Worm (Caenorhabditis elegans): ENCODE data around the gene apc-11.

Gene apc-11

DNA sequence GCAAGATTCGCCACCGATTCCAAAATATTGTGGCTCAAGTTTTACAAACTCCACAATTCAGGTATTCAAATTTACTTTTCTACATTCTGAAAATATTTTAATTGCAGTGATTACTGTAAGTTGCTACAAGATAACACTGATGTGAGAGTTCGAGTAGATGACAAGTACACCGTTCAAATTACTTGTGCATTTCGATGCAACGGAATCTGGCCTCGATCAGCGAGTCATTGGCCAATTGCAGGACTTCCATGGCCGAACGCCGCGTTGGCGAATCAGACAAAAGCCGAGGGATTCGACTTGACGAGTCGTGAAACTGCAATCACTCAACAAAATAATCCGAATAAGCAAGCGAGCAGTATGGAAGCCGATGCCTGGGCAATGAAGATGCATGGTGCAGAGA is 7.1 kb upstream of the apc-11 start:
- TF ChIP-seq klf-2 (GFP tag; conservative IDR thresholded peaks at IDR 0.05) (no peak), ztf-23 (GFP tag; IDR thresholded peaks at IDR 0.05) (no peak), cog-1 (tag; optimal IDR thresholded peaks at IDR 0.05) (no peak), ref-1 (GFP tag; conservative IDR thresholded peaks at IDR 0.05) (no peak), ztf-29 (GFP tag; IDR thresholded peaks at IDR 0.05) (no peak), flt-1 (GFP tag; IDR thresholded peaks at IDR 0.05) (no peak), med-1 (GFP tag; optimal IDR thresholded peaks at IDR 0.05; ENCODE audit: insufficient read depth) (no peak), tab-1 (GFP tag; IDR thresholded peaks at IDR 0.05) (no peak), T22C8.4 (GFP tag; IDR thresholded peaks at IDR 0.05) (no peak)

DNA sequence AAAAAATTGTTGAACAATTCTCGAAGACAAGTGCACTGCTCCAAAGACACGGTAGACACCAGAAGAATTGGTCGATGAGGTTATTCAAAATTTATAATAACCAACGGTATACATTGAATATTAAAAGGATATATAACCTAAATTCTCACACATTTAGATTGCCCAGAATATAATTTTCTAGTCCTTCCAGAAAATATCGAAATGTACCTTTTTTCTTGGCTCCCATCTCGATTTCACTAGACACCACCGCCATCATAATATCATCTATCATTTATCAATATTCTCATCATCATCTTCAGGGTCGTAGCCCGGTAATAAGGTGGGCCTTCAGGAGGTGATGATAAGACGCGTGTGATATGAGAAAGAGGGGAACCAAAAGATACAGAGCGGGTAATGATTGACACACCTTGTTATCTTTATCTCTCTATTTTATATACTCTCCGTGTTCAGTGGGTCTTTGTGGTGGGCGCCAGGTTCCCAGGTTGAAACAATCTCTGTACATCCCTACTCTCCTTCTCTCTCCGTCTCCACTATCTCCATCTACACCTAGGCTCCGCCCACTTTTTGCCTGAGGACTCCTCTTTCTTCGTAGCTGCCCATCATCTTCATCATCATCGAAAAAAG is 6.0 kb upstream of the apc-11 start, which contains the start of gene mab-21:
mab-21 (plus strand) TSS at position 615 of the 624 bp plus-strand sequence.
- no peak for TF ChIP-seq tab-1 (GFP tag; IDR thresholded peaks at IDR 0.05)
- no peak for TF ChIP-seq klf-2 (GFP tag; conservative IDR thresholded peaks at IDR 0.05)
- TF ChIP-seq ref-1 (GFP tag; conservative IDR thresholded peaks at IDR 0.05): no peak
- TF ChIP-seq ztf-29 (GFP tag; IDR thresholded peaks at IDR 0.05): no peak
- TF ChIP-seq ztf-23 (GFP tag; IDR thresholded peaks at IDR 0.05): no peak
- no peak for TF ChIP-seq T22C8.4 (GFP tag; IDR thresholded peaks at IDR 0.05)
- no peak for TF ChIP-seq cog-1 (tag; optimal IDR thresholded peaks at IDR 0.05)
- no peak for TF ChIP-seq med-1 (GFP tag; optimal IDR thresholded peaks at IDR 0.05; ENCODE audit: insufficient read depth)
- TF ChIP-seq flt-1 (GFP tag; IDR thresholded peaks at IDR 0.05): no peak

DNA sequence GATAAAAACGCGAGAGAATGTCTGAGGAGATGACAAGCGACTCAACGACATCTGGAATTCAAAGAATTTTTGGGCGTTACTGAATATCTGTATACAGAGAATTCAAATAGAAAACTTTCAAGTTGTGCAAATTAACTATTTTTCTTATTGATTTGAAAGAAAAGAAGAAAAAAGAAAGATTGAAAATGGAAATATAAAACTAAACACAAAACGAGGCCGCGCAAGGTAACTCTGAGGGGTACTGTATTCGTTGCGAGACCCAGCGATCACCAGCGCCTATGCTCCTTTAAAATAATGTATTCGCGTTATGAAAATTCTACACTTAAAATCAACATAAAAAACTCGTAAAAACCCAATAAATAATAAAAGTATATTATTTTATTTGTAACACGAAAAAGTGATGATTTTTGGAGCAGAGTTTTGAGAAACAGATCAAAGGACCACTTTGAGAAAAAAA is 1.6 kb upstream of the apc-11 start, which contains the start of gene asb-1:
asb-1 (minus strand) TSS at position 51 of the 457 bp plus-strand sequence.
- TF ChIP-seq cog-1 (tag; optimal IDR thresholded peaks at IDR 0.05) (no peak), ztf-29 (GFP tag; IDR thresholded peaks at IDR 0.05) (no peak), ref-1 (GFP tag; conservative IDR thresholded peaks at IDR 0.05) (no peak), ztf-23 (GFP tag; IDR thresholded peaks at IDR 0.05) (no peak), T22C8.4 (GFP tag; IDR thresholded peaks at IDR 0.05) (no peak), flt-1 (GFP tag; IDR thresholded peaks at IDR 0.05) (no peak), med-1 (GFP tag; optimal IDR thresholded peaks at IDR 0.05; ENCODE audit: insufficient read depth) (no peak), klf-2 (GFP tag; conservative IDR thresholded peaks at IDR 0.05) (no peak), tab-1 (GFP tag; IDR thresholded peaks at IDR 0.05) (no peak)

DNA sequence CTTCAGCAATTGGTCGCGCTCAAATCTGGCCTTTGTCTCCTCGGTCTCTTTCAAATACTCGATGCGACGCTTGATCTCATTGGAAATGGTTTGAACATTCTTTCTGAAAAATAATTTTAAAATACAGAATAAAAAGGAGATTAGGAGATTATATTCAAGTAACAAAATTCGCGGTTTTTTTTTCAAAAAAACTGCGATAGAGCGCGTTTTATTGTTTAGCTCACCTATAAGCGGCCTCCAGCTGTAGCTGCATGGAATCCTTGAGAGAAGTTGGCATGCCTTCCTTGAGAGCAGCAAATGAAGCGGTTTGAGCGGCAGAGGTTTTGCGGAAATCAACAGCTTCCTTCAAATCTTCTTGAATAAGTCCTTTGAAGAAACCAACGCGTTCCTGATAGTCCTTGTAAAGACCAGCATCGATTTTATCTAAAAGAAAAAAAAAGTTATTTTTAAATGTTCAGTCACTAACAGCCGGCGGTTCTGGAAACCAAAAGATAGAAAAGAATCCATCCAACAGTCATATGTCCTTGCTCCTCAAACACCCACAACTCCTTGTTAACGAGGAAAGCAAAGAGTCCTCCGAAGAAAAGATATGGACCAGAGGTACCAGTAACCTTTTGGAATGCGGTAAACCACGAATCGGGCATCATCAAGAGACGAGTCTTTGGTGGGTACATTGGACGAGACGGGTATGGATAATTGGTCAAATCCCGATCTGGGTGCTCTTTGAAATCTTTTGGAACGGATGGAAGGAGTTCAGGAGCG is 719 bp upstream of the apc-11 start:
- no peak for TF ChIP-seq tab-1 (GFP tag; IDR thresholded peaks at IDR 0.05)
- no peak for TF ChIP-seq cog-1 (tag; optimal IDR thresholded peaks at IDR 0.05)
- no peak for TF ChIP-seq ztf-23 (GFP tag; IDR thresholded peaks at IDR 0.05)
- TF ChIP-seq ztf-29 (GFP tag; IDR thresholded peaks at IDR 0.05): no peak
- no peak for TF ChIP-seq klf-2 (GFP tag; conservative IDR thresholded peaks at IDR 0.05)
- no peak for TF ChIP-seq T22C8.4 (GFP tag; IDR thresholded peaks at IDR 0.05)
- no peak for TF ChIP-seq flt-1 (GFP tag; IDR thresholded peaks at IDR 0.05)
- no peak for TF ChIP-seq med-1 (GFP tag; optimal IDR thresholded peaks at IDR 0.05; ENCODE audit: insufficient read depth)
- TF ChIP-seq ref-1 (GFP tag; conservative IDR thresholded peaks at IDR 0.05): no peak

DNA sequence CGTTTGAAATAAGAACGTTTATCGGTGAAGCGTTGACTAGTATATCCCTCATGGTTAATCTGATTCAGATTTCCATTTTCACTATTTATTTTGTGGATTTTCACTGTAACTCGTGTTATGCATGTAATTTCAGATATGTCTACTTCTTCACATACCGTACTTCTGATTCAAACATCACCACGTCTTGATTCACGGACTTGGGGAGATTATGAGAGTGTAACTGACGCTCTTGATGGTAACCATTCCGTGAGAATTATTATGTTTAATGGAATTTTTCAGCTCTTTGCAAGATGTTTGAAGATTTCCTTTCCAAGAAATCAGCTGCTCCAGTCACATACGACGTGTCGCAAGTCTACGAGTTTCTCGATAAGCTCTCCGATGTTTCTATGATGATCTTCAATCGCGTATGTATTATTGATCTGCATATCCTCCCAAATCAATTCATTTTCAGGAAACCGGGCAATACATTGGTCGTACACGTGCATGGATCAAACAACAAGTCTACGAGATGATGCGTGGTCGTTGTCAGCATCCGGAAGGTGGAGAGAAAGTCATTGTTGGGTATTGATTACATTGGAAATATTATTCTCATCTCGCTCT is 1.0 kb downstream of the apc-11 start, which contains the start of gene erh-2:
erh-2 (plus strand) TSS at position 134 of the 600 bp plus-strand sequence.
- no peak for TF ChIP-seq ztf-29 (GFP tag; IDR thresholded peaks at IDR 0.05)
- TF ChIP-seq tab-1 (GFP tag; IDR thresholded peaks at IDR 0.05): no peak
- TF ChIP-seq T22C8.4 (GFP tag; IDR thresholded peaks at IDR 0.05): no peak

DNA sequence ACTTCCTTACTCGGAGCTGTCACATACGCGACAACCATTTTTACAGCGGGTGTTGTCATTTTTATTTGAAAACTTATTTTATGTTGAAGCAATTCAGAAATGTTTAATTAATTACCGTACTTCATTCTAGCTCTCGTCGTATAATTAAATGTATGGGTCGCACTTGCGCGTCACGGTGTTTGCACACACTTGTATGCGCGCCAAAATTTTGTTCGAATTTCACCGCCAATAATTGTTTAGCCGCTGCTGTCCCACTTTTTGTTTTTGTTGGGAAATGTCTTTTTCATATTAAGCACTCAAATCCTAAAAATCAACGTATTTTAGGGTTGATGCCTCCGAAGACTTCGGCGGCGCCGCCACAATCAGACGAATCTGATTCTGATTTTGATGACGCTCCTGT is 7.0 kb downstream of the apc-11 start, which contains the start of the genes F35G12.7 and smc-4:
F35G12.7 (minus strand) TSS at position 154 of the 400 bp plus-strand sequence.
smc-4 (plus strand) TSS at position 325 of the 400 bp plus-strand sequence.
- TF ChIP-seq med-1 (GFP tag; optimal IDR thresholded peaks at IDR 0.05; ENCODE audit: insufficient read depth): no peak
- no peak; the same call in 1 of the 2 replicates for TF ChIP-seq flt-1 (GFP tag; IDR thresholded peaks at IDR 0.05)
- TF ChIP-seq ztf-23 (GFP tag; IDR thresholded peaks at IDR 0.05): peak; percentile 34; the same call in 1 of the 2 replicates
- no peak for TF ChIP-seq ref-1 (GFP tag; conservative IDR thresholded peaks at IDR 0.05)
- TF ChIP-seq T22C8.4 (GFP tag; IDR thresholded peaks at IDR 0.05): 0 out of 2 replicates have a peak, but pooled peaks have one; percentile 20
- TF ChIP-seq klf-2 (GFP tag; conservative IDR thresholded peaks at IDR 0.05): no peak
- TF ChIP-seq ztf-29 (GFP tag; IDR thresholded peaks at IDR 0.05): no peak

DNA sequence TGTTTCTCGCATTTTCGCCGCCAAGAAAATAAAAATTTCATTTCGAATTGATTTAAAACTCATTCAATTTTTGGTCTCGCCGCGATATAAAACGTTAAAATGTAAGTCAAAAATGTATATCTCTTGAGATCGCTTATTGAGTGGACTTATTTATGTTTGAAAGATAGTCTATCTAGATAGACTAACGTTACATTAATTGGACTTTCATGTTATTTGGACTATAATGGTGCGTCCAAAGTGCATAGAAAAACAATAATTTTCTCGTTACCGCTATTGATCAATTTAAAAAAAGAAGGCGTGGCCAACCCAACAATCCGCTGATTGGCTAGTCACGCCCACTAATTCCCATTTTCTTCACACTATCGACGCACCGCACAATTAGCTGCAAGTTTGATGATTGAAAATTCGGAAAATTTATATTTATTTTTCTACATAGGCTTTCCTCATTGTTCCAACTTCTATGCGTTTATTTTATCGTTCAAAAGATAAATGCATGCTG is 10.1 kb downstream of the apc-11 start, which contains the start of gene F35G12.5:
F35G12.5 (plus strand) TSS at position 51 of the 499 bp plus-strand sequence.
- TF ChIP-seq med-1 (GFP tag; optimal IDR thresholded peaks at IDR 0.05; ENCODE audit: insufficient read depth): no peak
- TF ChIP-seq ztf-29 (GFP tag; IDR thresholded peaks at IDR 0.05): no peak
- TF ChIP-seq klf-2 (GFP tag; conservative IDR thresholded peaks at IDR 0.05): no peak
- no peak for TF ChIP-seq cog-1 (tag; optimal IDR thresholded peaks at IDR 0.05)
- TF ChIP-seq flt-1 (GFP tag; IDR thresholded peaks at IDR 0.05): no peak
- TF ChIP-seq ref-1 (GFP tag; conservative IDR thresholded peaks at IDR 0.05): no peak
- no peak for TF ChIP-seq ztf-23 (GFP tag; IDR thresholded peaks at IDR 0.05)
- no peak for TF ChIP-seq tab-1 (GFP tag; IDR thresholded peaks at IDR 0.05)
- no peak for TF ChIP-seq T22C8.4 (GFP tag; IDR thresholded peaks at IDR 0.05)

DNA sequence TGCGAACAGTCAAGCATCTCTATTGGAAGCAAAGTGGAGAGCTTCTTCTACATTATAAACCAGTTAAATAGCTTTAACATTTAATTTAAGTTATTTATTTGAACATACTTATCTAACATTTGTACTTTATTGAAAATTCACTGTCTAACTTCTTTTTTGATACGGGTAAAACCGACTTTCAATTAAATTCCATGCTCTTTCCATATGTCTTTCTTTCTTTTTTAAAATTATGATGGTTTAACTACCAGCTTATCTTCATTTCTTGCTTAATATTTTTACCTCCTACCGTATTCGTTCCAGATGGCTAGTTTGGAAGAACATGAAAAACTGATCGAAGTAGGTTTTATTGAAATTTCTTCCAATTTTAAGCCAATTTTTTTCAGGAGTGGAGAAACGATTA is 12.7 kb downstream of the apc-11 start, which contains the start of gene F35G12.12:
F35G12.12 (plus strand) TSS at position 301 of the 400 bp plus-strand sequence.
- TF ChIP-seq tab-1 (GFP tag; IDR thresholded peaks at IDR 0.05) (no peak), klf-2 (GFP tag; conservative IDR thresholded peaks at IDR 0.05) (no peak), med-1 (GFP tag; optimal IDR thresholded peaks at IDR 0.05; ENCODE audit: insufficient read depth) (no peak), ztf-29 (GFP tag; IDR thresholded peaks at IDR 0.05) (no peak), T22C8.4 (GFP tag; IDR thresholded peaks at IDR 0.05) (no peak), ref-1 (GFP tag; conservative IDR thresholded peaks at IDR 0.05) (no peak), ztf-23 (GFP tag; IDR thresholded peaks at IDR 0.05) (no peak), flt-1 (GFP tag; IDR thresholded peaks at IDR 0.05) (no peak), cog-1 (tag; optimal IDR thresholded peaks at IDR 0.05) (no peak)
